Worm (Caenorhabditis elegans): ENCODE measurements around the gene C16C8.8.

DNA sequence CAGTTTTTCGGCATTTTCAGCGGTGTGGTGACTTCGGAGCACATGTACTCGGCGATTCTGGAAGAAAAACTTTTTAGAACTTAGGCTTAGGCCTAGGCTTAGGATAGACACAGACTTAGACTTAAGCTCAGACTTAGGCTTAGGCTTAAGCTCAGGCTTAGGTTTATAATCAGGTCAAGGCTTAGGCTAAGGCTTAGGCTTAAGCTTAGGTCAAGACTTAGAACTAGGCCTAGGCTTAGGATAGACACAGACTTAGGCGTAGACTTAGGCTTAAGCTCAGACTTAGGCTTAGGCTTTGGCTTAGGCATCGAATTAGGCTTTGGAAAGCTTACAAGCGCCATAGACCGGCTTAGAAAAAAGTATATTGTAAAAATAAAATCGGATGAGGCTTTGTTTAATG, 15.1 kb upstream of the C16C8.8 start:
- no peak for TF ChIP-seq flh-1 (GFP tag; optimal IDR thresholded peaks at IDR 0.05)
- no peak for TF ChIP-seq bed-3 (GFP tag; optimal IDR thresholded peaks at IDR 0.05)
- TF ChIP-seq pha-4 (tag; optimal IDR thresholded peaks at IDR 0.05) = no peak
- TF ChIP-seq mab-5 (tag; optimal IDR thresholded peaks at IDR 0.05) = no peak
- TF ChIP-seq nhr-12 (tag; optimal IDR thresholded peaks at IDR 0.05) = no peak
- no peak for TF ChIP-seq sptf-1 (tag; optimal IDR thresholded peaks at IDR 0.05)
- TF ChIP-seq ztf-11 (tag; optimal IDR thresholded peaks at IDR 0.05) = no peak
- no peak for TF ChIP-seq sem-2 (GFP tag; optimal IDR thresholded peaks at IDR 0.05)
- no peak for TF ChIP-seq mls-2 (tag; optimal IDR thresholded peaks at IDR 0.05)
- no peak for TF ChIP-seq lin-13 (tag; optimal IDR thresholded peaks at IDR 0.05)
- TF ChIP-seq snpc-4 (tag; optimal IDR thresholded peaks at IDR 0.05) = no peak
- no peak for TF ChIP-seq unc-39 (tag; optimal IDR thresholded peaks at IDR 0.05)
- TF ChIP-seq lsy-2 (tag; optimal IDR thresholded peaks at IDR 0.05) = no peak
- TF ChIP-seq zip-8 (tag; optimal IDR thresholded peaks at IDR 0.05) = no peak
